Fruit fly (Drosophila melanogaster) Kc167 (cell line): ENCODE measurements around the gene CG32817.

Source experiments
- Myc ChIP-seq: fragments of >200 bp; optimal IDR thresholded peaks from 2 replicates; lab custom pipeline; 2017; ENCODE audit warnings: missing external identifiers
- h ChIP-seq: fragments of >200 bp; optimal IDR thresholded peaks from 3 replicates; lab custom pipeline; 2018; ENCODE audit warnings: missing external identifiers
- insv ChIP-seq: fragments of >200 bp; optimal IDR thresholded peaks from 3 replicates; lab custom pipeline; 2018; ENCODE audit warnings: missing external identifiers
- ttk ChIP-seq: sonication (Bioruptor generic); optimal IDR thresholded peaks from 2 replicates; lab custom pipeline; 2017; ENCODE audit warnings: missing external identifiers

- TF ChIP-seq insv (lab: Kevin White, UChicago) (no peak), h (lab: Kevin White, UChicago) (no peak), ttk (lab: Kevin White, UChicago) (no peak), Myc (no peak)
Observed at dm6 chrX:476230-477143, 2.4 kb upstream of the CG32817 start, which contains the start of the genes ebo and CG13373.
